Fruit fly (Drosophila melanogaster) whole organism, prepupa: ENCODE results near the gene Osi5.

Source experiments
- Blimp-1 ChIP-seq: fragments of 200-800 bp; sonication (Bioruptor generic); optimal IDR thresholded peaks from 3 replicates; lab custom pipeline; 2017; ENCODE audit warnings: missing biosample characterization, missing genetic modification characterization, mild to moderate bottlenecking, moderate library complexity, missing genetic modification reagents
- CG10669 ChIP-seq: fragments of 200-800 bp; sonication (Bioruptor generic); optimal IDR thresholded peaks from 3 replicates; lab custom pipeline; 2018; ENCODE audit warnings: missing biosample characterization, mild to moderate bottlenecking, missing genetic modification characterization, moderate library complexity
- CG11294 ChIP-seq: fragments of 200-800 bp; sonication (Bioruptor generic); IDR thresholded peaks from 2 replicates; pipeline ENCODE4 v1.3.6; 2022; ENCODE audit warnings: missing biosample characterization, missing genetic modification characterization
- CG15336 ChIP-seq: fragments of 200-800 bp; sonication (Bioruptor generic); IDR thresholded peaks from 2 replicates; pipeline ENCODE4 v1.3.6; 2022; ENCODE audit warnings: missing biosample characterization, missing genetic modification characterization
- CG1621 ChIP-seq: fragments of 200-800 bp; sonication (Bioruptor generic); optimal IDR thresholded peaks from 3 replicates; lab custom pipeline; 2018; ENCODE audit warnings: missing biosample characterization, mild to moderate bottlenecking, missing genetic modification characterization
- CG3032 ChIP-seq: fragments of 200-800 bp; optimal IDR thresholded peaks from 2 replicates; lab custom pipeline; 2019; ENCODE audit warnings: missing biosample characterization, mild to moderate bottlenecking, missing genetic modification characterization, moderate library complexity
- CG31627 ChIP-seq: fragments of 200-800 bp; sonication (Bioruptor generic); optimal IDR thresholded peaks from 3 replicates; lab custom pipeline; 2016; ENCODE audit warnings: missing biosample characterization, missing genetic modification characterization
- CG32006 ChIP-seq: fragments of 200-800 bp; sonication (Bioruptor generic); optimal IDR thresholded peaks from 3 replicates; lab custom pipeline; 2017; ENCODE audit warnings: missing biosample characterization, mild to moderate bottlenecking, missing genetic modification characterization
- CG3919 ChIP-seq: fragments of 200-800 bp; sonication (Bioruptor generic); optimal IDR thresholded peaks from 3 replicates; lab custom pipeline; 2016; ENCODE audit warnings: missing biosample characterization, missing genetic modification characterization
- CG4318 ChIP-seq: fragments of 200-800 bp; sonication (Bioruptor generic); optimal IDR thresholded peaks from 3 replicates; lab custom pipeline; 2017; ENCODE audit warnings: missing biosample characterization, mild to moderate bottlenecking, missing genetic modification characterization
- CG6276 ChIP-seq: fragments of 200-800 bp; sonication (Bioruptor generic); optimal IDR thresholded peaks from 2 replicates; lab custom pipeline; 2017; ENCODE audit warnings: missing biosample characterization, mild to moderate bottlenecking, missing genetic modification characterization
- CG6792 ChIP-seq: fragments of 200-800 bp; sonication (Bioruptor generic); optimal IDR thresholded peaks from 3 replicates; lab custom pipeline; 2016; ENCODE audit warnings: missing biosample characterization, missing genetic modification characterization
- CG7368 ChIP-seq: fragments of 200-800 bp; sonication (Bioruptor generic); optimal IDR thresholded peaks from 3 replicates; lab custom pipeline; 2016; ENCODE audit warnings: missing biosample characterization, missing genetic modification characterization
- CG8632 ChIP-seq: fragments of 200-800 bp; sonication (Bioruptor generic); optimal IDR thresholded peaks from 3 replicates; lab custom pipeline; 2016; ENCODE audit warnings: missing biosample characterization, missing genetic modification characterization
- Eip78C ChIP-seq: fragments of 200-800 bp; sonication (Bioruptor generic); peaks from one replicate; lab custom pipeline; 2016; ENCODE audit warnings: missing biosample characterization, missing genetic modification characterization
- Hr39 ChIP-seq: fragments of 200-800 bp; sonication (Bioruptor generic); optimal IDR thresholded peaks from 2 replicates; lab custom pipeline; 2016; ENCODE audit warnings: missing biosample characterization, missing genetic modification characterization
- Lpt ChIP-seq: fragments of 200-800 bp; sonication (Bioruptor generic); optimal IDR thresholded peaks from 3 replicates; lab custom pipeline; 2016; ENCODE audit warnings: missing biosample characterization, missing genetic modification characterization
- Sox102F ChIP-seq: fragments of 200-800 bp; sonication (Bioruptor generic); optimal IDR thresholded peaks from 2 replicates; lab custom pipeline; 2016; ENCODE audit warnings: missing biosample characterization, mild to moderate bottlenecking, missing genetic modification characterization
- Sox14 ChIP-seq: fragments of 200-800 bp; sonication (Bioruptor generic); optimal IDR thresholded peaks from 3 replicates; lab custom pipeline; 2016; ENCODE audit warnings: missing biosample characterization, missing genetic modification characterization
- dac ChIP-seq: fragments of 200-800 bp; sonication (Bioruptor generic); optimal IDR thresholded peaks from 2 replicates; lab custom pipeline; 2017; ENCODE audit warnings: missing biosample characterization, mild to moderate bottlenecking, missing genetic modification characterization
- eg ChIP-seq: fragments of 200-800 bp; sonication (Bioruptor generic); IDR thresholded peaks from 3 replicates; pipeline ENCODE4 v1.3.6; 2022; ENCODE audit warnings: missing biosample characterization, missing genetic modification characterization
- esn ChIP-seq: fragments of 200-800 bp; sonication (Bioruptor generic); optimal IDR thresholded peaks from 2 replicates; lab custom pipeline; 2016; ENCODE audit warnings: missing biosample characterization, mild to moderate bottlenecking, missing genetic modification characterization, moderate library complexity
- fd59A ChIP-seq: fragments of 200-800 bp; sonication (Bioruptor generic); optimal IDR thresholded peaks from 2 replicates; lab custom pipeline; 2017; ENCODE audit warnings: missing biosample characterization, mild to moderate bottlenecking, missing genetic modification characterization, missing genetic modification reagents
- fd85E ChIP-seq: fragments of 200-800 bp; sonication (Bioruptor generic); optimal IDR thresholded peaks from 3 replicates; lab custom pipeline; 2016; ENCODE audit warnings: missing biosample characterization, missing genetic modification characterization
- lz ChIP-seq: fragments of 200-800 bp; sonication (Bioruptor generic); optimal IDR thresholded peaks from 3 replicates; lab custom pipeline; 2016; ENCODE audit warnings: missing biosample characterization, missing genetic modification characterization
- pdm3 ChIP-seq: fragments of 200-800 bp; sonication (Bioruptor generic); optimal IDR thresholded peaks from 3 replicates; lab custom pipeline; 2016; ENCODE audit warnings: missing biosample characterization, missing genetic modification characterization
- vri ChIP-seq: fragments of 200-800 bp; sonication (Bioruptor generic); optimal IDR thresholded peaks from 3 replicates; lab custom pipeline; 2016; ENCODE audit warnings: missing biosample characterization, mild to moderate bottlenecking, missing genetic modification characterization

Osi5 gene

DNA sequence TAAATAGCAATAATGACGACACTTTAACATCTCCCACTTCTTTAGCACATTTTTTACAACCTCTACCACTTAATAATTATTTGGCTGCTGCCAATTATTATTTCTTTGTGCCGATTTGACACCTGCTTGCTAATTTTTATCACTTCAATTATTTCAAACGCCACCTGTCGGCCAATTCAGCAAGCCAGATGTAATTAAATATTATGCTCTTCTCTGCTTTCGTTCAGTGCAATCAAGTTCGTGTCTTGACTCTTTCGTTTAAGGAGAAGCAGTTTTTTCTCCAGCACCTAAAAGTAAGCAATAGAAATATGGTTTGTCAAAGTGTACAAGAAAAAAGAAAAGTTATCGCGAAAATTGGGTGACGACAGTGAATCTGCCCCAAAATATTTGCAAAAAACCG, 27.1 kb downstream of the Osi5 start:
- no peak for TF ChIP-seq CG10669 (GFP tag; lab: Kevin White, UChicago)
- no peak for TF ChIP-seq eg
- no peak for TF ChIP-seq CG31627 (GFP tag; lab: Kevin White, UChicago)
- no peak for TF ChIP-seq pdm3 (GFP tag; lab: Kevin White, UChicago)
- TF ChIP-seq CG4318 (GFP tag; lab: Kevin White, UChicago): no peak

DNA sequence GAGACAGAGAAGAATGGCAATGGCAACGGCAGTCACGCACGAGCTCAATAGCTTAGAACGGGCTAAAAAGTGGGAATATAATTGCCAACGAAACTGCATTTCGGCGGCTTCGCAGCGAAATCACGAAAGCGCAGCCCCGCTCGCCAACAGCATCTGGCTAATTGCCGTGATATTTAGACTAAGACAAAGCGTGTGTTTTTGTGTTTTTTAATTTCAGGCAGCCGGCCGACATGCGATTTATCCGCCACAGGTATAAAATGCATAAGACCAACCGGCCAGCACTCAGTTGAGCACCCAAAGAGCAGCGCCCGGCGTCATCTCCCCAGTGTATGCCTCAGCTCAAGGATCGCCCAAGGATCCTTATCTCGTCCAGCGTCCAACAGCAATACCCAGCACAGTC, 27.6 kb downstream of the Osi5 start, which contains the start of gene Osi8:
Gene Osi8 (plus strand): TSS at position 301 of the 400 bp plus-strand sequence.
- TF ChIP-seq fd85E (no peak), Hr39 (GFP tag; lab: Kevin White, UChicago) (no peak), vri (no peak), CG1621 (tag; lab: Kevin White, UChicago) (no peak), CG6792 (GFP tag; lab: Kevin White, UChicago) (no peak)

DNA sequence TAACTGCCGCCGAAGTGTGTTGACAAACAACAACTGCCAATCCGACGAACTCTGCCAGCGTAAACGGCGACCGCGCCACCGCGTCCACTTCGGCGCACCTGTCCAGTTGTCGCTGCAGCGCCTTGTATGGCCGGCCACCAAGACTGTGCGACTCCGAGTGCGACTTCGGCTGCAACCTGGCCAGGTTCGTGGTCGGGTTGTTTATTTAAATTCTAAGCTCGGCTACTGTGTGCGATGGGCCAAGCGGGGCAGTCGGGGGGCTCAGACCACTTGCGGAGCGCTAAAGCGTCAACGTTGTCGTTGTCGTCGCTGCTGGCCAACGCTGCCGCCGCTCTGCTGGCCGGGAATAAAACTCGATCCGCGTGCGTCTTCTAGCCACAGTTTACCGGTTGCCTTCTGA, 32.5 kb downstream of the Osi5 start, which contains the start of gene Osi9:
Gene Osi9 (plus strand): TSS at position 375 of the 400 bp plus-strand sequence.
- peak; percentile 7 for TF ChIP-seq Eip78C
- no peak for TF ChIP-seq dac (GFP tag; lab: Kevin White, UChicago)
- TF ChIP-seq CG15336 (GFP tag; lab: Robert Waterston, UW): 0 out of 2 replicates have a peak, but pooled peaks have one; percentile 9

DNA sequence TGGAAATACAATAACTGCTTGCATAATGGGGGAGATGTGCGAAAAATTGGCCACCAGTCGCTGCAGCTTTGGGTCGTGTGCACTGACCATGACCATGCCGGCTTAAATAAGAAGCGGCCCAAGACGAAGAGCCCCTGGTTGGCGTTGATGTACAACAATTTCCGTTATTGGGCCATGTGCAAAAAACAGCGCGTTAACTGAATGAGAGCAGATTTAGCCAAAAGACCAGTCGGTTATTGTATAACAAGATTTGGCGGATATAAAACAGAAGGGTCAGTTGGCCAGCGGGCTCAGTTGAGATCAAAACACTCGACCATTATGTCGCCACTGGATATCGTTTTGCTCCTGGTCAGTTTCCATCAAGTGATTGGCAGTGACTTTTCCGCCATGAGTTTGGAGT, 36.3 kb downstream of the Osi5 start, which contains the start of gene Osi10a:
Gene Osi10a (plus strand): TSS at position 301 of the 400 bp plus-strand sequence.
- TF ChIP-seq CG1621 (tag; lab: Kevin White, UChicago): no peak

DNA sequence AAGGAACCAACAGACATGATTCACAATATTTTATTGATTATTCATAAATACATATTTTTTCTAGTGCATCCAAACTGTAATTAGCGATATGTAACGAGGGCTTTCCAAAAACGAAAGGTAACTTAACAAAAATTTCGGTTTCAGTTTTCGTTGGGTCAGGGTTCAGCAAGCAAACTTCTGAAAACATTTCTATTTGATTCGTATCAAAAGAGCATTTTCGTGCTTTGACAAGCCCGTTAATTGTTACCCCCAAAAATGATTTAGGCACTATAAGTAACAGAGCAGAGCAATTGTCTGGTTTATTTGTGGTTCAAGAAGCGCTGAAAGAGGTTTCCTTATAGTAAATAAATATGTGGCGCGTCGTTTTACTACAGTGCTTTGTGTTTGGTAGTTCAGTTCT, 38.6 kb downstream of the Osi5 start, which contains the start of gene Osi10b:
Gene Osi10b (plus strand): TSS at position 301 of the 400 bp plus-strand sequence.
- TF ChIP-seq CG3032: no peak
- TF ChIP-seq Sox102F (GFP tag; lab: Kevin White, UChicago): no peak
- TF ChIP-seq CG7368 (GFP tag; lab: Kevin White, UChicago): no peak
- no peak for TF ChIP-seq CG31627 (GFP tag; lab: Kevin White, UChicago)
- no peak for TF ChIP-seq CG15336 (GFP tag; lab: Robert Waterston, UW)
- TF ChIP-seq vri: no peak
- TF ChIP-seq Sox14: no peak
- no peak for TF ChIP-seq fd59A (GFP tag; lab: Kevin White, UChicago)
- TF ChIP-seq CG8632: no peak
- no peak for TF ChIP-seq esn (GFP tag; lab: Kevin White, UChicago)

DNA sequence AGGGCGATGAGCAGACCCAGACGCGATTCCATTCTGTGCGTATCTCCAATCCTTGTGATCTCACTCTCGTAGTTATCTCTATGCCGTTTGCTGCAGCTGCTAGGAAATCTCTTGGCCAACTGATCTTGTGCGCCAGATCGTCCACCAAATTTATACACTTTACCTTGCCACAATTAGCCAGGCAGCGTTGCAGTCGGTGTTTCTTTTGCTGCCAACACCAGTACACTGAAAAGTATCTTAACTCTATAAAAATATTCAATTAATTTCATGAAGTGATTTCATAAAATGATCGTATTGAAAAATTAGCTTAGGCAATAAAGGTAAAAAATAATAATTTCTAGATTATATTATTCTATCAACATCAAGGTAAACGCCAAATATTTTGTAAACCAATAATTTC, 41.3 kb downstream of the Osi5 start, which contains the start of gene Osi11:
Gene Osi11 (minus strand): TSS at position 101 of the 400 bp plus-strand sequence.
- peak; percentile 10 for TF ChIP-seq Eip78C
- no peak for TF ChIP-seq Lpt (GFP tag; lab: Kevin White, UChicago)

DNA sequence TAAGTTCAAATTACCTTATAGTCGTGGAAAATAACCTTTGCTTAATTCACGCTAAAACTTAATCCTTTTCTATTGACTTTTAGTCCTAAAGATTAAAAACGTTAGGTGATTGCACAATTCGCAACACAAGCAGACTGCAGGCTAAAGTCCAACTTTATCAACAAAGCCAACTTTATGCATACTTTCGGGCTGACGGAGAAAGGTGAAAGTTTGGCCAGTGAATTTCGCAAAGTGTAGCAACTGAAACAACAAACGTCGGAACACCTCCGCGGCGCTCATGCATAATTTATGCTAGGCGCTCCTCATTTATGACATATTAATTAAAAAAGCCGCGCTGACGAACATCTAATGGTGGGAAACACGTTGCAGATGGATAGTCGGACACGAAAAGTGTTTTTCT, 42.7 kb downstream of the Osi5 start:
- no peak for TF ChIP-seq CG7368 (GFP tag; lab: Kevin White, UChicago)
- TF ChIP-seq eg: 0 out of 3 replicates have a peak, but pooled peaks have one; percentile 33
- no peak for TF ChIP-seq CG11294 (GFP tag; lab: Robert Waterston, UW)
- no peak for TF ChIP-seq lz
- TF ChIP-seq Blimp-1: no peak
- peak; percentile 60 for TF ChIP-seq CG6276 (GFP tag; lab: Kevin White, UChicago)

DNA sequence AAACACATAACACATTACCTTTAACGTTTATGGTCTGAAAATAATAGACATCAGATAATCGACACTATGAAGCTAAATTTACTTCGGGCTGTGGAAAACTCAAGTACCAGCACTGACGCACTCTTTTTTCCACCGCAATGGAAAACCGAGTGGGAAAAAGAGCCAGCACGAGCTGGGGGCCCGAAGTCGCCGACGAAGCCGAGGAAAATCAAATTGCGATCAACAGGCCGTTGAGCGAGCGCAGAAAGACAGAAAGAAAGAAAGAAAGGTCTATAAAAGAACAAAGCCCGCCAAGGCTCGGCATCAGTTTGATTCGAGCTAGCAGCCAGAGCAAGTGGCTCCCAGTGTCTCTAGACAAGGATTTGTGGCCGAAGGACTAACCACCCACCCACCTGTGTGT, 50.9 kb downstream of the Osi5 start, which contains the start of gene Osi12:
Gene Osi12 (plus strand): TSS at position 301 of the 400 bp plus-strand sequence.
- TF ChIP-seq CG3919 (GFP tag; lab: Kevin White, UChicago) (no peak), CG32006 (GFP tag; lab: Kevin White, UChicago) (peak; percentile 19)
